Worm (Caenorhabditis elegans) whole organism, late embryonic: Measurements from ENCODE around the gene srh-45.

ENCODE experiments used
- F13H6.1 ChIP-seq: sonication (generic microtip); optimal IDR thresholded peaks from 2 replicates; lab custom pipeline; 2016; ENCODE audit warnings: missing genetic modification characterization, missing compliant biosample characterization
- K09A11.1 ChIP-seq: sonication (generic microtip); optimal IDR thresholded peaks from 2 replicates; lab custom pipeline; 2017; ENCODE audit warnings: antibody characterized with exemption, mild to moderate bottlenecking, missing genetic modification characterization, missing compliant biosample characterization; ENCODE audit not compliant: insufficient read depth
- T23F11.4 ChIP-seq: fragments of 200-800 bp; sonication (Bioruptor generic); optimal IDR thresholded peaks from 2 replicates; lab custom pipeline; 2018; ENCODE audit warnings: mild to moderate bottlenecking, missing genetic modification characterization, missing compliant biosample characterization
- Y22D7AL.16 ChIP-seq: sonication (generic microtip); optimal IDR thresholded peaks from 2 replicates; lab custom pipeline; 2016; ENCODE audit warnings: missing genetic modification characterization, missing compliant biosample characterization
- ama-1 ChIP-seq: fragments of 150-350 bp; optimal IDR thresholded peaks from 2 replicates; lab custom pipeline; 2014
- ceh-14 ChIP-seq: sonication (generic microtip); optimal IDR thresholded peaks from 2 replicates; lab custom pipeline; 2016; ENCODE audit warnings: missing genotype, missing genetic modification characterization, missing compliant biosample characterization
- ceh-31 ChIP-seq: sonication (generic microtip); optimal IDR thresholded peaks from 2 replicates; lab custom pipeline; 2016; ENCODE audit warnings: missing genetic modification characterization, missing compliant biosample characterization
- ceh-9 ChIP-seq: sonication (generic microtip); optimal IDR thresholded peaks from 2 replicates; lab custom pipeline; 2016; ENCODE audit warnings: mild to moderate bottlenecking, missing genetic modification characterization, inconsistent platforms, missing compliant biosample characterization
- elt-2 ChIP-seq: sonication (generic microtip); optimal IDR thresholded peaks from 2 replicates; lab custom pipeline; 2016; ENCODE audit warnings: missing genetic modification reagents, missing genetic modification characterization, missing compliant biosample characterization
- ets-4 ChIP-seq: sonication (generic microtip); optimal IDR thresholded peaks from 2 replicates; lab custom pipeline; 2016; ENCODE audit warnings: missing genetic modification characterization, missing compliant biosample characterization
- gmeb-2 ChIP-seq: sonication (generic microtip); optimal IDR thresholded peaks from 2 replicates; lab custom pipeline; 2016; ENCODE audit warnings: missing genetic modification characterization, inconsistent platforms, missing compliant biosample characterization
- hlh-15 ChIP-seq: sonication (generic microtip); optimal IDR thresholded peaks from 2 replicates; lab custom pipeline; 2016; ENCODE audit warnings: missing genetic modification characterization, missing compliant biosample characterization
- hlh-8 ChIP-seq: sonication (generic microtip); optimal IDR thresholded peaks from 2 replicates; lab custom pipeline; 2016; ENCODE audit warnings: missing genotype, missing genetic modification characterization, missing compliant biosample characterization
- lim-6 ChIP-seq: sonication (generic microtip); optimal IDR thresholded peaks from 2 replicates; lab custom pipeline; 2016; ENCODE audit warnings: missing genetic modification characterization, missing compliant biosample characterization
- lin-11 ChIP-seq: fragments of 200-800 bp; sonication (Bioruptor generic); optimal IDR thresholded peaks from 2 replicates; lab custom pipeline; 2018; ENCODE audit warnings: mild to moderate bottlenecking, missing genetic modification characterization, missing compliant biosample characterization
- mec-3 ChIP-seq: sonication (generic microtip); optimal IDR thresholded peaks from 2 replicates; lab custom pipeline; 2016; ENCODE audit warnings: borderline replicate concordance, missing genetic modification characterization, missing compliant biosample characterization
- nhr-232 ChIP-seq: sonication (generic microtip); optimal IDR thresholded peaks from 2 replicates; lab custom pipeline; 2016; ENCODE audit warnings: missing genetic modification characterization, missing compliant biosample characterization
- npax-4 ChIP-seq: sonication (generic microtip); optimal IDR thresholded peaks from 2 replicates; lab custom pipeline; 2016; ENCODE audit warnings: missing genetic modification characterization, missing compliant biosample characterization
- pag-3 ChIP-seq: sonication (generic microtip); optimal IDR thresholded peaks from 2 replicates; lab custom pipeline; 2016; ENCODE audit warnings: missing compliant biosample characterization, missing genetic modification characterization, borderline replicate concordance
- pha-2 ChIP-seq: sonication (generic microtip); optimal IDR thresholded peaks from 2 replicates; lab custom pipeline; 2017; ENCODE audit warnings: mild to moderate bottlenecking, missing genetic modification characterization, missing compliant biosample characterization
- sdc-2 ChIP-seq: sonication (generic microtip); optimal IDR thresholded peaks from 2 replicates; lab custom pipeline; 2016; ENCODE audit warnings: missing genotype, missing genetic modification characterization, missing compliant biosample characterization
- sox-4 ChIP-seq: sonication (generic microtip); optimal IDR thresholded peaks from 2 replicates; lab custom pipeline; 2017; ENCODE audit warnings: mild to moderate bottlenecking, missing genetic modification characterization, inconsistent platforms, missing compliant biosample characterization
- tbx-2 ChIP-seq: sonication (generic microtip); optimal IDR thresholded peaks from 2 replicates; lab custom pipeline; 2016; ENCODE audit warnings: missing genetic modification characterization, missing compliant biosample characterization
- unc-3 ChIP-seq, 2 experiments: fragments of 200-800 bp in 1 of 2; sonication (Bioruptor generic) in 1 of 2; sonication (generic microtip) in 1 of 2; conservative IDR thresholded peaks in 1 of 2; optimal IDR thresholded peaks in 1 of 2; 2 replicates each; pipeline versions ENCODE4 v1.3.6 to Lab custom; 2016 to 2022; ENCODE audit warnings: missing compliant biosample characterization in 2 of 2, missing genetic modification characterization in 2 of 2, missing genetic modification reagents in 1 of 2
- unc-42 ChIP-seq: sonication (generic microtip); optimal IDR thresholded peaks from 2 replicates; lab custom pipeline; 2016; ENCODE audit warnings: missing genotype, missing genetic modification characterization, missing compliant biosample characterization
- ztf-16 ChIP-seq: sonication (generic microtip); optimal IDR thresholded peaks from 2 replicates; lab custom pipeline; 2017; ENCODE audit warnings: missing genetic modification characterization, missing compliant biosample characterization

srh-45 gene

ce11 chrV:11304879-11305278, at the start of gene srh-45:
Gene srh-45, minus strand, starts transcription at chrV:11304979.
- TF ChIP-seq unc-42 (tag; lab: Kevin White, UChicago) (no peak), unc-3 (GFP tag; conservative IDR thresholded peaks at IDR 0.05; lab: Robert Waterston, UW) (no peak), unc-3 (tag; optimal IDR thresholded peaks at IDR 0.05; lab: Kevin White, UChicago) (no peak), Y22D7AL.16 (no peak), sdc-2 (tag; lab: Kevin White, UChicago) (no peak)
- TF ChIP-seq, all 69 proteins: peak for 0

DNA sequence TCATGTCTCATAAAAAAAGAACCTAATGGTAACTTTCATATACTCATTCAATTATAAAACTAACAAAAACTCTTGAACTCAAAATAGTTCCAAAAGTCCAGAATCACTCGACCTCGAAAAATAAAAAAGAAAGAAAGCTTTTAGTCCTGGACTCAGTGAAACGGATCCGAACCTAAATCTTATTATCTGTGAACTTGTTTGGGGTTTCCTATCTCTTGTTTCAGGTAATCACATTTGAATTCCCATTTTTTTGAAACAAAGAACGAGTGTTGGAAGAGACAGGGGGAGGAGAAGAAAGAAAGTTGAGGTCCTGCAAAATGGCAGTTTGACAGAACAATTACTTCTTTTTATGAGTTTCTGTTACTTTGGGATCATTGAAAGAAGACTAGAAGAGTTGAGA, 49.5 kb upstream of the srh-45 start:
- TF ChIP-seq ztf-16 (tag; lab: Kevin White, UChicago) = no peak
- peak; percentile 61 for TF ChIP-seq unc-42 (tag; lab: Kevin White, UChicago)
- TF ChIP-seq pha-2 (tag; lab: Kevin White, UChicago) = no peak
- no peak for TF ChIP-seq mec-3 (tag; lab: Kevin White, UChicago)
- TF ChIP-seq, all 69 proteins: peak for 1

ce11 chrV:11352893-11353292, 48.1 kb upstream of the srh-45 start, which contains the start of gene npr-25:
Gene npr-25, minus strand, starts transcription at chrV:11352993.
- TF ChIP-seq T23F11.4 (no peak), ets-4 (tag; lab: Kevin White, UChicago) (no peak), pag-3 (tag; lab: Kevin White, UChicago) (no peak), npax-4 (tag; lab: Kevin White, UChicago) (no peak), ztf-16 (tag; lab: Kevin White, UChicago) (no peak), tbx-2 (tag; lab: Kevin White, UChicago) (no peak), ceh-31 (tag; lab: Kevin White, UChicago) (no peak), sox-4 (tag; lab: Kevin White, UChicago) (no peak), hlh-8 (tag; lab: Kevin White, UChicago) (no peak)

DNA sequence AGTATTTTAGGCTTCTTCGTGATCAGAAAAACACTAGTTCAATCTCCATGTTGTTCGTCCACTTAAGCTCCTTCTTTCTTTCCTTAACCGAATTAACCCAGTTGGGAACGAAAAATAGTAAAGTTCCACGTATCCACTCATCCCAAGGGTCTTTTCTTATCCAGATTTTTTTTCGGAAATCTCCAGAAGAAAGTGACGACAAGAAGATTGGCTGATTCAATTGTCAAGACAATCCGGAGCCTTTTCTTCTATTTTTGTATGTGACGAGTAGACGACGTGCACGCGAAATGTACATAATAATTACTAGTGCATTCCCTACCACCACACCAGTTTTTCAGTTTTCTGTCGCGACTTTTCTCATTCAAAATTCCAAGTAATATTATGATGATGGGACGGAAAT, 46.5 kb upstream of the srh-45 start:
- TF ChIP-seq unc-42 (tag; lab: Kevin White, UChicago) (peak; percentile 36), F13H6.1 (tag; lab: Kevin White, UChicago) (no peak)

- TF ChIP-seq hlh-15 = no peak
- TF ChIP-seq nhr-232 (tag; lab: Kevin White, UChicago) = no peak
- TF ChIP-seq ztf-16 (tag; lab: Kevin White, UChicago) = no peak
- no peak for TF ChIP-seq ceh-9 (tag; lab: Kevin White, UChicago)
Measured at ce11 chrV:11346912-11347311, 42.1 kb upstream of the srh-45 start, which contains the start of gene grl-7. Gene grl-7, minus strand, starts transcription at chrV:11347012.

ce11 chrV:11344816-11345336, 40.1 kb upstream of the srh-45 start:
- TF ChIP-seq ceh-14 (tag; lab: Kevin White, UChicago) (no peak), pag-3 (tag; lab: Kevin White, UChicago) (no peak), gmeb-2 (tag; lab: Kevin White, UChicago) (peak; percentile 24), ama-1 (peak; percentile 75)

ce11 chrV:11344112-11344511, 39.3 kb upstream of the srh-45 start:
- no peak for TF ChIP-seq lim-6 (tag; lab: Kevin White, UChicago)
- TF ChIP-seq lin-11 = no peak
- TF ChIP-seq ama-1 = peak; percentile 3
- TF ChIP-seq elt-2 = no peak
- TF ChIP-seq K09A11.1 (tag; lab: Kevin White, UChicago) = no peak

- TF ChIP-seq ets-4 (tag; lab: Kevin White, UChicago) (no peak), unc-42 (tag; lab: Kevin White, UChicago) (peak; percentile 91)
Measured at ce11 chrV:11341913-11342312, 37.1 kb upstream of the srh-45 start, which contains the start of gene T02E9.5. Gene T02E9.5, plus strand, starts transcription at chrV:11342233.
